Worm (Caenorhabditis elegans): ENCODE results near the gene asp-12.
A peak's percentile ranks its signal among the peaks of the same experiment; 100 is the strongest.

Gene asp-12

ce11 chrV:8239928-8240327 is 29.1 kb upstream of the asp-12 start, which contains the start of gene C16D9.3:
TSS of gene C16D9.3 (minus strand) at chrV:8240028.
- TF ChIP-seq nhr-47 (tag; optimal IDR thresholded peaks at IDR 0.05) (no peak), aly-2 (tag; optimal IDR thresholded peaks at IDR 0.05) (no peak), ceh-90 (tag; optimal IDR thresholded peaks at IDR 0.05) (no peak), ceh-63 (GFP tag; optimal IDR thresholded peaks at IDR 0.05) (no peak), lsy-2 (tag; optimal IDR thresholded peaks at IDR 0.05) (no peak), dsc-1 (tag; optimal IDR thresholded peaks at IDR 0.05) (no peak), fos-1 (tag; optimal IDR thresholded peaks at IDR 0.05) (no peak), nhr-19 (GFP tag; conservative IDR thresholded peaks at IDR 0.05) (no peak)

DNA sequence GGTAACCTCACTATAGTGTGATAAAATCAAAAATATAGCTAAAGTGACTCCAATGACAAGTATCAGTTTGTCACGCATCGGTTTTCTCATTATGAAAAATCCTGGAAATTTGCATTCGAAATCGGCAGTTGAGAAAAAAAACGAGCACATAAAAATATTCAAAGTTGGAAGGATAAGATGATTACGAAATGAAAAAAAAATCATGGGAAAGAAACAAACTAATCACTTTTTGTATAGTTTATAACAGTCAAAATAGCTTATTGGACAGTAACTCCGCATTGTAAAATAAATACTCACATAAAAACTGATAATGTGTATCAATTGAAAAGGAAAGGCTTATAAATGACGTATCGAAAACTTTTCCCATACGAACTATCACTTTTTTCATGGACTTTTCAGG is 26.2 kb upstream of the asp-12 start, which contains the start of gene C16D9.4:
TSS of gene C16D9.4 (minus strand) at position 101 of the 400 bp plus-strand sequence.
- TF ChIP-seq unc-98 (GFP tag; IDR thresholded peaks at IDR 0.05) (no peak), ceh-82 (tag; optimal IDR thresholded peaks at IDR 0.05) (no peak), sptf-1 (tag; optimal IDR thresholded peaks at IDR 0.05) (no peak), nhr-12 (tag; optimal IDR thresholded peaks at IDR 0.05) (no peak), ceh-88 (GFP tag; IDR thresholded peaks at IDR 0.05) (no peak), hlh-17 (GFP tag; optimal IDR thresholded peaks at IDR 0.05; ENCODE audit: borderline replicate concordance) (no peak), fos-1 (tag; optimal IDR thresholded peaks at IDR 0.05) (no peak), lin-13 (GFP tag; optimal IDR thresholded peaks at IDR 0.05) (no peak), hpl-2 (GFP tag; optimal IDR thresholded peaks at IDR 0.05) (no peak), sup-37 (GFP tag; optimal IDR thresholded peaks at IDR 0.05) (no peak), elt-3 (tag; optimal IDR thresholded peaks at IDR 0.05) (no peak)

DNA sequence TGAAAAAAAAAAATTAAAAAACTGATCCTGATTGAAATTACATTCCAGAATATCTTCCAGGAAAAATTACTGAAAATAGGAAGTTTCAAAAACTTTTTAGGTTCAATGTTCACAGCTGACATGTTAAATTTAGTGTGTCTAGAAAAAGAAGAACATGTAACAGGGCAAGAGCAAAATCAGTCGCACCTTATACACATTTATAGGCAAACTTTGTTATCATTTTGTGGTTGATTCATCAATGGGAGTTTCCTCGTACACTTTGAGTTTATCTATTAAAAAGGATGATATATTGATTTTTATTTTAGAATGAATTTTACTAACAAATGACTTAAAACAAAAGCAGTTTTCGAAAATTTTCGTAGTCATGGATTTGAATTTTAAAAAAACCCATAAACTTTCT is 25.8 kb upstream of the asp-12 start:
- no peak for TF ChIP-seq tlp-1 (tag; optimal IDR thresholded peaks at IDR 0.05)
- peak; percentile 45 for TF ChIP-seq elt-2 (tag; optimal IDR thresholded peaks at IDR 0.05)
- TF ChIP-seq lir-3 (tag; optimal IDR thresholded peaks at IDR 0.05; ENCODE audit: poor library complexity): no peak

ce11 chrV:8245457-8245856 is 23.6 kb upstream of the asp-12 start, which contains the start of gene C16D9.5:
TSS of gene C16D9.5 (minus strand) at chrV:8245557.
- TF ChIP-seq rnt-1 (tag; optimal IDR thresholded peaks at IDR 0.05): no peak
- TF ChIP-seq elt-2 (tag; optimal IDR thresholded peaks at IDR 0.05): no peak

- TF ChIP-seq unc-86 (tag; optimal IDR thresholded peaks at IDR 0.05): no peak
- TF ChIP-seq pqm-1 (tag; optimal IDR thresholded peaks at IDR 0.05): no peak
- TF ChIP-seq dpl-1 (GFP tag; optimal IDR thresholded peaks at IDR 0.05): peak in 2 of 3 experiments; percentile 19 to 24
- peak; percentile 92 for TF ChIP-seq nhr-85 (tag)
- no peak for TF ChIP-seq ces-1 (GFP tag; optimal IDR thresholded peaks at IDR 0.05)
- no peak for TF ChIP-seq egl-13 (tag; optimal IDR thresholded peaks at IDR 0.05)
- TF ChIP-seq rnt-1 (tag; optimal IDR thresholded peaks at IDR 0.05): peak; percentile 95
- peak; percentile 96 for TF ChIP-seq nhr-90 (tag; optimal IDR thresholded peaks at IDR 0.05; ENCODE audit: poor library complexity)
- peak; percentile 24 for TF ChIP-seq aha-1 (tag; optimal IDR thresholded peaks at IDR 0.05)
- peak; percentile 81 for TF ChIP-seq lin-39 (tag; optimal IDR thresholded peaks at IDR 0.05)
- no peak for TF ChIP-seq unc-130 (tag; optimal IDR thresholded peaks at IDR 0.05)
- TF ChIP-seq tlp-1 (tag; optimal IDR thresholded peaks at IDR 0.05): no peak
- TF ChIP-seq lsy-2 (tag; optimal IDR thresholded peaks at IDR 0.05): peak; percentile 18 to 70
- TF ChIP-seq nhr-77 (tag; optimal IDR thresholded peaks at IDR 0.05): peak; percentile 79
- peak in 1 of 2 experiments; percentile 46 for TF ChIP-seq ztf-11 (tag; optimal IDR thresholded peaks at IDR 0.05)
- peak; percentile 23 for TF ChIP-seq lir-3 (tag; optimal IDR thresholded peaks at IDR 0.05; ENCODE audit: poor library complexity)
- TF ChIP-seq fkh-10 (GFP tag; optimal IDR thresholded peaks at IDR 0.05): no peak
- peak; percentile 66 for TF ChIP-seq irx-1 (tag; optimal IDR thresholded peaks at IDR 0.05)
- TF ChIP-seq Y116A8C.19 (tag; optimal IDR thresholded peaks at IDR 0.05; ENCODE audit: borderline replicate concordance): no peak
- TF ChIP-seq ceh-82 (tag; optimal IDR thresholded peaks at IDR 0.05): peak; percentile 47 to 55 (median 54)
- no peak for TF ChIP-seq zag-1 (tag; optimal IDR thresholded peaks at IDR 0.05)
- no peak for TF ChIP-seq nhr-84 (tag; optimal IDR thresholded peaks at IDR 0.05)
- TF ChIP-seq hlh-17 (GFP tag; optimal IDR thresholded peaks at IDR 0.05; ENCODE audit: borderline replicate concordance): no peak
- TF ChIP-seq jun-1 (tag; optimal IDR thresholded peaks at IDR 0.05): peak; percentile 54
- peak; percentile 58 for TF ChIP-seq zip-4 (GFP tag; optimal IDR thresholded peaks at IDR 0.05)
- peak; percentile 88 for TF ChIP-seq nhr-19 (GFP tag; conservative IDR thresholded peaks at IDR 0.05)
- peak; percentile 90 for TF ChIP-seq nhr-47 (tag; optimal IDR thresholded peaks at IDR 0.05)
- peak; percentile 84 for TF ChIP-seq nhr-20 (tag; optimal IDR thresholded peaks at IDR 0.05)
These were observed 21.5 kb upstream of the asp-12 start for ce11 chrV:8247311-8248105.
